Worm (Caenorhabditis elegans) whole organism, L4/young adult: Measurements from ENCODE around the gene C02F5.3.

Experiments used
- W03F9.2 ChIP-seq: fragments of 150-350 bp; optimal IDR thresholded peaks from 2 replicates; lab custom pipeline; 2014; ENCODE audit warnings: missing biosample characterization, missing genetic modification characterization
- dao-5 ChIP-seq: sonication (generic microtip); optimal IDR thresholded peaks from 2 replicates; lab custom pipeline; 2016; ENCODE audit warnings: missing genotype, missing genetic modification characterization, moderate library complexity, missing compliant biosample characterization
- him-1 ChIP-seq: sonication (generic microtip); optimal IDR thresholded peaks from 2 replicates; lab custom pipeline; 2016; ENCODE audit warnings: missing genotype, missing genetic modification reagents, missing genetic modification characterization, missing compliant biosample characterization

DNA sequence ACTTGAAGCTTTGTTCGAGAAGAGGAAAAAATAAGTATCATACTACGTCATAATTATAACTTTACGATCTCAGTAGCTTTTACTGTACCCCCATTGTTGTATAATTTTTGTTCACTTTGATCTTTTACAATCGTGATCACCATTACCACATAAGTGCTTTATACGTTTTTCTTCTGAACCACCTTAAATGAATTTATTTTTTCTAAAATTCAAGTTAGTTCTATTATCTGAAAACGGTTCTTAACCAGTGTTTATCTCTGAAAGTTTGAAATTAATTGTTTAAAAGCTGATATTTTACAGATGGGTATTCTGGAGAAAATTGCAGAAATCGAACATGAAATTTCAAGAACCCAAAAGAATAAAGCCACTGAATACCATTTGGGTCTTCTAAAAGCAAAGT lies at the start of gene C02F5.3:
- TF ChIP-seq him-1 (no peak), W03F9.2 (tag; lab: Kevin White, UChicago) (no peak), dao-5 (tag; lab: Kevin White, UChicago) (no peak)
